Fruit fly (Drosophila melanogaster): ENCODE results near the gene Acbp2.

Gene Acbp2

dm6 chr3L:7133699-7134655 is 2.3 kb downstream of the Acbp2 start, which contains the start of gene melt (continued):
- TF ChIP-seq slbo (GFP tag; IDR thresholded peaks at IDR 0.05) (peak; percentile 75), CG6791 (GFP tag; IDR thresholded peaks at IDR 0.05; ENCODE audit: partially characterized antibody) (no peak; the same call in 2 of the 3 replicates), kni (GFP tag; optimal IDR thresholded peaks at IDR 0.05) (peak; percentile 72), CG17829 (tag; optimal IDR thresholded peaks at IDR 0.05) (peak; percentile 91), fu2 (GFP tag; optimal IDR thresholded peaks at IDR 0.05) (peak; percentile 88), CG7786 (GFP tag; optimal IDR thresholded peaks at IDR 0.05) (peak; percentile 90), exex (tag; optimal IDR thresholded peaks at IDR 0.05) (peak; percentile 38), CG31388 (GFP tag; optimal IDR thresholded peaks at IDR 0.05) (peak; percentile 49), mld (GFP tag; IDR thresholded peaks at IDR 0.05; ENCODE audit: partially characterized antibody) (peak; percentile 54; the same call in 1 of the 3 replicates), CG17361 (GFP tag; IDR thresholded peaks at IDR 0.05) (peak; percentile 96), CG16813 (GFP tag; IDR thresholded peaks at IDR 0.05; ENCODE audit: partially characterized antibody) (0 out of 3 replicates have a peak, but pooled peaks have one; percentile 13), hkb (optimal IDR thresholded peaks at IDR 0.05) (no peak), hkb (GFP tag; IDR thresholded peaks at IDR 0.05) (peak; percentile 73), E2f2 (GFP tag; IDR thresholded peaks at IDR 0.05) (peak; percentile 46), CG13296 (GFP tag; optimal IDR thresholded peaks at IDR 0.05) (peak; percentile 78), CG10543 (GFP tag; optimal IDR thresholded peaks at IDR 0.05) (peak; percentile 78), sr (GFP tag; IDR thresholded peaks at IDR 0.05) (peak; percentile 48; the same call in 1 of the 3 replicates), CG17568 (GFP tag; optimal IDR thresholded peaks at IDR 0.05) (peak; percentile 77), Kr (GFP tag; optimal IDR thresholded peaks at IDR 0.05) (no peak), crc (GFP tag; optimal IDR thresholded peaks at IDR 0.05) (peak; percentile 80), stc (GFP tag; IDR thresholded peaks at IDR 0.05) (0 out of 2 replicates have a peak, but pooled peaks have one; percentile 41), tup (GFP tag; optimal IDR thresholded peaks at IDR 0.05) (peak; percentile 75), mam (GFP tag; optimal IDR thresholded peaks at IDR 0.05) (peak; percentile 91), CG15011 (GFP tag; optimal IDR thresholded peaks at IDR 0.05) (peak; percentile 84), ro (GFP tag; IDR thresholded peaks at IDR 0.05) (peak; percentile 62; the same call in 1 of the 2 replicates), Dip3 (GFP tag; optimal IDR thresholded peaks at IDR 0.05) (peak; percentile 86), zfh1 (GFP tag; IDR thresholded peaks at IDR 0.05) (no peak; the same call in 1 of the 3 replicates), CG3726 (GFP tag; IDR thresholded peaks at IDR 0.05) (no peak), CG3847 (GFP tag; IDR thresholded peaks at IDR 0.05) (peak; percentile 76), scrt (GFP tag; optimal IDR thresholded peaks at IDR 0.05) (peak; percentile 76), CG34422 (GFP tag; IDR thresholded peaks at IDR 0.05) (peak; percentile 67), odd (GFP tag; optimal IDR thresholded peaks at IDR 0.05) (peak; percentile 78), CG14014 (GFP tag; IDR thresholded peaks at IDR 0.05) (peak; percentile 50), Stat92E (GFP tag; optimal IDR thresholded peaks at IDR 0.05) (peak in 1 of 3 experiments; percentile 38), CG18764 (GFP tag; optimal IDR thresholded peaks at IDR 0.05) (peak; percentile 71), CG7372 (GFP tag; IDR thresholded peaks at IDR 0.05) (peak; percentile 78), Sin3A (optimal IDR thresholded peaks at IDR 0.05) (no peak), Dfd (GFP tag; optimal IDR thresholded peaks at IDR 0.05) (no peak), shn (GFP tag; optimal IDR thresholded peaks at IDR 0.05) (peak; percentile 87), CG4404 (GFP tag; IDR thresholded peaks at IDR 0.05) (peak; percentile 82), sens-2 (GFP tag; IDR thresholded peaks at IDR 0.05) (peak; percentile 43; the same call in 1 of the 2 replicates), Vsx1 (GFP tag; optimal IDR thresholded peaks at IDR 0.05) (peak; percentile 75)
